Fruit fly (Drosophila melanogaster) whole organism, embryonic: Measurements from ENCODE around the gene eIF3d2.

Source experiments
- Adf1 ChIP-seq: fragments of 200-800 bp; sonication (Bioruptor generic); IDR thresholded peaks from 2 replicates; pipeline ENCODE4 v1.3.6; 2022; ENCODE audit warnings: missing biosample characterization, missing genetic modification characterization
- Antp ChIP-seq: fragments of 200-800 bp; sonication (Bioruptor generic); optimal IDR thresholded peaks from 3 replicates; lab custom pipeline; 2016; ENCODE audit warnings: missing biosample characterization, missing genetic modification characterization
- Asciz ChIP-seq: fragments of 200-800 bp; sonication (Bioruptor generic); optimal IDR thresholded peaks from 2 replicates; lab custom pipeline; 2017; ENCODE audit warnings: missing biosample characterization, mild to moderate bottlenecking, missing genetic modification characterization, missing genetic modification reagents
- BEAF-32 ChIP-seq: fragments of 200-800 bp; sonication (Bioruptor generic); optimal IDR thresholded peaks from 3 replicates; lab custom pipeline; 2017; ENCODE audit warnings: missing biosample characterization, missing genetic modification characterization, mild to moderate bottlenecking, moderate library complexity, missing genetic modification reagents
- CG10321 ChIP-seq: fragments of 200-800 bp; sonication (Bioruptor generic); IDR thresholded peaks from 2 replicates; pipeline ENCODE4 v1.3.6; 2022; ENCODE audit warnings: missing biosample characterization, missing genetic modification characterization
- CG10462 ChIP-seq: fragments of 200-800 bp; sonication (Bioruptor generic); optimal IDR thresholded peaks from 2 replicates; lab custom pipeline; 2016; ENCODE audit warnings: missing biosample characterization, missing genetic modification characterization
- CG10959 ChIP-seq: fragments of 200-800 bp; sonication (Bioruptor generic); IDR thresholded peaks from 2 replicates; pipeline ENCODE4 v1.3.6; 2022; ENCODE audit warnings: missing biosample characterization, missing genetic modification characterization
- CG11696 ChIP-seq: fragments of 200-800 bp; sonication (Bioruptor generic); IDR thresholded peaks from 2 replicates; pipeline ENCODE4 v1.3.6; 2022; ENCODE audit warnings: missing biosample characterization, missing genetic modification characterization
- CG12219 ChIP-seq: fragments of 200-800 bp; sonication (Bioruptor generic); optimal IDR thresholded peaks from 3 replicates; lab custom pipeline; 2018; ENCODE audit warnings: missing biosample characterization, mild to moderate bottlenecking, missing genetic modification characterization
- CG1647 ChIP-seq: fragments of 200-800 bp; sonication (Bioruptor generic); optimal IDR thresholded peaks from 3 replicates; lab custom pipeline; 2016; ENCODE audit warnings: missing biosample characterization, missing genetic modification characterization
- CG17612 ChIP-seq: fragments of 200-800 bp; sonication (Bioruptor generic); IDR thresholded peaks from 2 replicates; pipeline ENCODE4 v1.3.6; 2022; ENCODE audit warnings: missing biosample characterization, missing genetic modification characterization
- CG18764 ChIP-seq: fragments of 200-800 bp; sonication (Bioruptor generic); optimal IDR thresholded peaks from 3 replicates; lab custom pipeline; 2016; ENCODE audit warnings: missing biosample characterization, missing genetic modification characterization
- CG2120 ChIP-seq: fragments of 200-800 bp; sonication (Bioruptor generic); optimal IDR thresholded peaks from 3 replicates; lab custom pipeline; 2016; ENCODE audit warnings: missing biosample characterization, missing genetic modification characterization
- CG30403 ChIP-seq: fragments of 200-800 bp; sonication (Bioruptor generic); optimal IDR thresholded peaks from 3 replicates; lab custom pipeline; 2016; ENCODE audit warnings: missing biosample characterization, missing genetic modification characterization
- CG3065 ChIP-seq: fragments of 200-800 bp; sonication (Bioruptor generic); optimal IDR thresholded peaks from 2 replicates; lab custom pipeline; 2016; ENCODE audit warnings: missing biosample characterization, missing genetic modification characterization
- CG34224 ChIP-seq: fragments of 200-800 bp; sonication (Bioruptor generic); IDR thresholded peaks from 3 replicates; pipeline ENCODE4 v1.3.6; 2022; ENCODE audit warnings: missing biosample characterization, missing genetic modification characterization; ENCODE audit not compliant: partially characterized antibody
- CG4730 ChIP-seq: fragments of 200-800 bp; sonication (Bioruptor generic); IDR thresholded peaks from 2 replicates; pipeline ENCODE4 v1.3.6; 2022; ENCODE audit warnings: missing biosample characterization, missing genetic modification characterization
- CG6654 ChIP-seq: fragments of 200-800 bp; sonication (Bioruptor generic); optimal IDR thresholded peaks from 2 replicates; lab custom pipeline; 2017; ENCODE audit warnings: missing biosample characterization, mild to moderate bottlenecking, missing genetic modification characterization
- CG6689 ChIP-seq: fragments of 200-800 bp; sonication (Bioruptor generic); IDR thresholded peaks from 2 replicates; pipeline ENCODE4 v1.3.6; 2022; ENCODE audit warnings: missing biosample characterization, missing genetic modification characterization
- CG9609 ChIP-seq: fragments of 200-800 bp; sonication (Bioruptor generic); optimal IDR thresholded peaks from 3 replicates; lab custom pipeline; 2016; ENCODE audit warnings: missing biosample characterization, missing genetic modification characterization
- Chrac-16 ChIP-seq: fragments of 200-800 bp; sonication (Bioruptor generic); optimal IDR thresholded peaks from 3 replicates; lab custom pipeline; 2016; ENCODE audit warnings: missing biosample characterization, missing genetic modification characterization
- Fer2 ChIP-seq: fragments of 200-800 bp; sonication (Bioruptor generic); optimal IDR thresholded peaks from 2 replicates; lab custom pipeline; 2018; ENCODE audit warnings: missing biosample characterization, mild to moderate bottlenecking, missing genetic modification characterization, moderate library complexity
- Gsc ChIP-seq: fragments of 200-800 bp; sonication (Bioruptor generic); IDR thresholded peaks from 2 replicates; pipeline ENCODE4 v1.3.6; 2022; ENCODE audit warnings: missing biosample characterization, missing genetic modification characterization
- Gug ChIP-seq: fragments of 200-800 bp; sonication (Bioruptor generic); IDR thresholded peaks from 4 replicates; pipeline ENCODE4 v1.3.6; 2022; ENCODE audit warnings: missing biosample characterization, missing genetic modification characterization
- HLH4C ChIP-seq: fragments of 200-800 bp; sonication (Bioruptor generic); IDR thresholded peaks from 3 replicates; pipeline ENCODE4 v1.3.6; 2022; ENCODE audit warnings: missing biosample characterization, missing genetic modification characterization; ENCODE audit not compliant: partially characterized antibody
- Jarid2 ChIP-seq: fragments of 200-800 bp; sonication (Bioruptor generic); optimal IDR thresholded peaks from 3 replicates; lab custom pipeline; 2017; ENCODE audit warnings: mild to moderate bottlenecking, missing biosample characterization, missing genetic modification reagents, missing genetic modification characterization
- Max ChIP-seq: fragments of 200-800 bp; sonication (Bioruptor generic); optimal IDR thresholded peaks from 2 replicates; lab custom pipeline; 2016; ENCODE audit warnings: missing biosample characterization, mild to moderate bottlenecking, missing genetic modification characterization
- Rx ChIP-seq: fragments of 200-800 bp; sonication (Bioruptor generic); IDR thresholded peaks from 2 replicates; pipeline ENCODE4 v1.3.6; 2022; ENCODE audit warnings: missing biosample characterization, missing genetic modification characterization
- Side ChIP-seq: fragments of 200-800 bp; sonication (Bioruptor generic); optimal IDR thresholded peaks from 2 replicates; lab custom pipeline; 2016; ENCODE audit warnings: missing biosample characterization, missing genetic modification characterization
- Taf1 ChIP-seq: fragments of 200-800 bp; sonication (Bioruptor generic); IDR thresholded peaks from 2 replicates; pipeline ENCODE4 v1.3.6; 2022; ENCODE audit warnings: missing biosample characterization, missing genetic modification characterization
- Vsx1 ChIP-seq: fragments of 200-800 bp; sonication (Bioruptor generic); optimal IDR thresholded peaks from 2 replicates; lab custom pipeline; 2017; ENCODE audit warnings: missing biosample characterization, mild to moderate bottlenecking, missing genetic modification characterization, missing genetic modification reagents
- ap ChIP-seq: fragments of 200-800 bp; sonication (Bioruptor generic); IDR thresholded peaks from 2 replicates; pipeline ENCODE4 v1.3.6; 2022; ENCODE audit warnings: missing biosample characterization, missing genetic modification characterization
- ato ChIP-seq: fragments of 200-800 bp; sonication (Bioruptor generic); IDR thresholded peaks from 2 replicates; pipeline ENCODE4 v1.3.6; 2022; ENCODE audit warnings: missing biosample characterization, missing genetic modification characterization; ENCODE audit not compliant: partially characterized antibody
- bbx ChIP-seq: fragments of 200-800 bp; sonication (Bioruptor generic); IDR thresholded peaks from 2 replicates; pipeline ENCODE4 v1.3.6; 2022; ENCODE audit warnings: missing biosample characterization, missing genetic modification characterization; ENCODE audit not compliant: partially characterized antibody
- bcd ChIP-seq: fragments of 200-800 bp; sonication (Bioruptor generic); optimal IDR thresholded peaks from 2 replicates; lab custom pipeline; 2017; ENCODE audit warnings: missing biosample characterization, mild to moderate bottlenecking, missing genetic modification characterization
- cg ChIP-seq: fragments of 200-800 bp; sonication (Bioruptor generic); optimal IDR thresholded peaks from 3 replicates; lab custom pipeline; 2019; ENCODE audit warnings: missing biosample characterization, mild to moderate bottlenecking, missing genetic modification characterization, moderate library complexity
- ham ChIP-seq: fragments of 200-800 bp; sonication (Bioruptor generic); IDR thresholded peaks from 2 replicates; pipeline ENCODE4 v1.3.6; 2022; ENCODE audit warnings: missing biosample characterization, missing genetic modification characterization
- hkb ChIP-seq, 2 experiments: fragments of 200-800 bp in 1 of 2; fragments of >200 bp in 1 of 2; sonication (Bioruptor generic) in 1 of 2; IDR thresholded peaks in 1 of 2; optimal IDR thresholded peaks in 1 of 2; 2 replicates each; pipeline versions ENCODE4 v1.3.6 to Lab custom; 2017 to 2022; ENCODE audit warnings: missing biosample characterization in 1 of 2, missing genetic modification characterization in 1 of 2
- hth ChIP-seq: fragments of >200 bp; optimal IDR thresholded peaks from 2 replicates; lab custom pipeline; 2017; ENCODE audit warnings: inconsistent platforms
- inv ChIP-seq: fragments of 200-800 bp; sonication (Bioruptor generic); IDR thresholded peaks from 2 replicates; pipeline ENCODE4 v1.3.6; 2022; ENCODE audit warnings: missing biosample characterization, missing genetic modification characterization; ENCODE audit not compliant: partially characterized antibody
- kay ChIP-seq: fragments of 200-800 bp; sonication (Bioruptor generic); optimal IDR thresholded peaks from 2 replicates; lab custom pipeline; 2016; ENCODE audit warnings: missing biosample characterization, missing genetic modification characterization
- nmo ChIP-seq: fragments of 200-800 bp; sonication (Bioruptor generic); optimal IDR thresholded peaks from 2 replicates; lab custom pipeline; 2018; ENCODE audit warnings: missing biosample characterization, mild to moderate bottlenecking, missing genetic modification characterization, moderate library complexity
- nom ChIP-seq: fragments of 200-800 bp; sonication (Bioruptor generic); optimal IDR thresholded peaks from 2 replicates; lab custom pipeline; 2017; ENCODE audit warnings: missing biosample characterization, missing genetic modification characterization, mild to moderate bottlenecking, moderate library complexity, missing genetic modification reagents
- odd ChIP-seq: fragments of 200-800 bp; sonication (Bioruptor generic); optimal IDR thresholded peaks from 2 replicates; lab custom pipeline; 2017; ENCODE audit warnings: missing biosample characterization, mild to moderate bottlenecking, missing genetic modification characterization
- peb ChIP-seq: fragments of 200-800 bp; sonication (Bioruptor generic); IDR thresholded peaks from 2 replicates; pipeline ENCODE4 v1.3.6; 2022; ENCODE audit warnings: missing biosample characterization, missing genetic modification characterization
- sd ChIP-seq: fragments of 200-800 bp; sonication (Bioruptor generic); optimal IDR thresholded peaks from 3 replicates; lab custom pipeline; 2018; ENCODE audit warnings: missing biosample characterization, mild to moderate bottlenecking, missing genetic modification characterization, moderate library complexity
- trem ChIP-seq: fragments of 200-800 bp; optimal IDR thresholded peaks from 3 replicates; lab custom pipeline; 2019; ENCODE audit warnings: missing biosample characterization, mild to moderate bottlenecking, missing genetic modification characterization, moderate library complexity
- ttk ChIP-seq: fragments of 200-800 bp; sonication (Bioruptor generic); IDR thresholded peaks from 2 replicates; pipeline ENCODE4 v2.1.2; 2022; ENCODE audit warnings: missing biosample characterization, missing genetic modification characterization
- wdn ChIP-seq: fragments of 200-800 bp; sonication (Bioruptor generic); IDR thresholded peaks from 2 replicates; pipeline ENCODE4 v1.3.6; 2022; ENCODE audit warnings: missing biosample characterization, missing genetic modification characterization

The eIF3d2 gene

dm6 chr3R:12219497-12219896 lies 24.7 kb upstream of the eIF3d2 start, which contains the start of gene Cog1 (continued):
- no peak for TF ChIP-seq Chrac-16 (GFP tag; lab: Kevin White, UChicago)
- no peak for TF ChIP-seq odd
- no peak for TF ChIP-seq CG1647 (GFP tag; lab: Kevin White, UChicago)
- TF ChIP-seq Taf1 (GFP tag; lab: Robert Waterston, UW): no peak
- TF ChIP-seq CG34224 (GFP tag; lab: Robert Waterston, UW): peak; percentile 79
- TF ChIP-seq inv: peak; percentile 39
- TF ChIP-seq CG10959 (GFP tag; lab: Robert Waterston, UW): no peak
- TF ChIP-seq CG6689 (GFP tag; lab: Robert Waterston, UW): no peak
- TF ChIP-seq bcd (GFP tag; lab: Kevin White, UChicago): no peak
- no peak for TF ChIP-seq CG10321 (GFP tag; lab: Robert Waterston, UW)
- TF ChIP-seq wdn (GFP tag; lab: Robert Waterston, UW): no peak
- no peak for TF ChIP-seq Side
- no peak for TF ChIP-seq CG30403 (GFP tag; lab: Kevin White, UChicago)
- TF ChIP-seq CG10462 (GFP tag; lab: Kevin White, UChicago): no peak
- TF ChIP-seq CG11696: no peak
- TF ChIP-seq CG2120 (GFP tag; lab: Kevin White, UChicago): no peak
- no peak for TF ChIP-seq ttk (GFP tag; lab: Robert Waterston, UW)
- no peak for TF ChIP-seq Asciz
- TF ChIP-seq HLH4C (GFP tag; lab: Robert Waterston, UW): peak; percentile 63; the same call in 2 of the 3 replicates
- TF ChIP-seq Adf1 (GFP tag; lab: Robert Waterston, UW): no peak
- no peak for TF ChIP-seq ap (GFP tag; lab: Robert Waterston, UW)
- no peak for TF ChIP-seq ham (GFP tag; lab: Robert Waterston, UW)
- TF ChIP-seq BEAF-32 (GFP tag; lab: Kevin White, UChicago): peak; percentile 72
- TF ChIP-seq Antp (GFP tag; lab: Kevin White, UChicago): no peak
- TF ChIP-seq Vsx1 (GFP tag; lab: Kevin White, UChicago): no peak
- TF ChIP-seq CG3065 (GFP tag; lab: Kevin White, UChicago): no peak
- no peak for TF ChIP-seq nmo (GFP tag; lab: Kevin White, UChicago)
- TF ChIP-seq trem: peak; percentile 2
- TF ChIP-seq peb (GFP tag; lab: Robert Waterston, UW): no peak
- TF ChIP-seq CG17612 (GFP tag; lab: Robert Waterston, UW): no peak
- TF ChIP-seq Jarid2 (GFP tag; lab: Kevin White, UChicago): no peak
- no peak for TF ChIP-seq CG12219 (GFP tag; lab: Kevin White, UChicago)
- peak; percentile 73 for TF ChIP-seq bbx
- TF ChIP-seq CG9609 (GFP tag; lab: Kevin White, UChicago): no peak
- TF ChIP-seq CG18764 (GFP tag; lab: Kevin White, UChicago): no peak
- TF ChIP-seq ato (GFP tag; lab: Robert Waterston, UW): peak; percentile 55; the same call in 1 of the 2 replicates
- TF ChIP-seq nom (GFP tag; lab: Kevin White, UChicago): no peak
- no peak for TF ChIP-seq Fer2
- no peak for TF ChIP-seq Gsc (GFP tag; lab: Robert Waterston, UW)
- no peak for TF ChIP-seq Rx
- TF ChIP-seq Gug (GFP tag; lab: Robert Waterston, UW): no peak
- no peak for TF ChIP-seq hkb (optimal IDR thresholded peaks at IDR 0.05; lab: Kevin White, UChicago)
- TF ChIP-seq hkb (GFP tag; IDR thresholded peaks at IDR 0.05; lab: Robert Waterston, UW): no peak
- no peak for TF ChIP-seq hth (lab: Kevin White, UChicago)
- no peak for TF ChIP-seq cg (GFP tag; lab: Kevin White, UChicago)
- no peak for TF ChIP-seq CG4730 (GFP tag; lab: Robert Waterston, UW)
- TF ChIP-seq sd (tag; lab: Kevin White, UChicago): no peak
- no peak for TF ChIP-seq CG6654 (GFP tag; lab: Kevin White, UChicago)
- no peak for TF ChIP-seq Max (GFP tag; lab: Kevin White, UChicago)
- no peak for TF ChIP-seq kay (GFP tag; lab: Kevin White, UChicago)
